Worm (Caenorhabditis elegans) whole organism, L4 larva: ENCODE measurements around the gene baf-1.

Experiments used
- ceh-82 ChIP-seq: sonication (generic microtip); optimal IDR thresholded peaks from 2 replicates; lab custom pipeline; 2017; ENCODE audit warnings: missing biosample characterization, missing genetic modification characterization
- dmd-6 ChIP-seq: fragments of 200-800 bp; sonication (Bioruptor generic); IDR thresholded peaks from 2 replicates; pipeline ENCODE4 v1.3.6; 2022; ENCODE audit warnings: missing genetic modification reagents, missing genetic modification characterization, missing compliant biosample characterization
- lin-29 ChIP-seq: fragments of 200-800 bp; sonication (Bioruptor generic); IDR thresholded peaks from 2 replicates; pipeline ENCODE4 v1.3.6; 2022; ENCODE audit warnings: missing genetic modification reagents, missing genetic modification characterization, missing compliant biosample characterization
- lsy-2 ChIP-seq, 2 experiments: fragments of 150-350 bp in 1 of 2; sonication (generic microtip) in 1 of 2; optimal IDR thresholded peaks; 2 replicates each; lab custom pipeline; 2014 to 2017; ENCODE audit warnings: missing biosample characterization in 2 of 2, missing genetic modification characterization in 2 of 2
- nhr-237 ChIP-seq: sonication (generic microtip); optimal IDR thresholded peaks from 2 replicates; lab custom pipeline; 2017; ENCODE audit warnings: missing biosample characterization, missing genetic modification characterization
- nhr-28 ChIP-seq: fragments of 150-350 bp; optimal IDR thresholded peaks from 2 replicates; lab custom pipeline; 2014; ENCODE audit warnings: missing biosample characterization, missing genetic modification characterization

DNA sequence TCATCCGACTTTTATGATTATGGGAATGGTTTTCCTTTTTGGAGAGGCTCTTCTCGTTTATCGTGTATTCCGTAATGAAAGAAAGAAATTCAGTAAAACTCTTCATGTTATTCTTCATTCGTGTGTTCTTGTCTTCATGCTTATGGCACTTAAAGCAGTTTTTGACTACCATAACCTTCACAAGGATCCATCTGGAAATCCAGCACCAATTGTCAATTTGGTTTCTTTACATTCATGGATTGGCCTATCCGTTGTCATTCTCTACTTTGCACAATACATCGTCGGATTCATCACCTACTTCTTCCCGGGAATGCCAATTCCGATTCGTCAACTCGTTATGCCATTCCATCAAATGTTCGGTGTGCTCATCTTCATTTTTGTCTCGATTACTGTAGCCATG lies 44.4 kb downstream of the baf-1 start:
- TF ChIP-seq nhr-28 (tag; lab: Kevin White, UChicago) = no peak
- no peak for TF ChIP-seq lin-29
- TF ChIP-seq ceh-82 = no peak
- no peak for TF ChIP-seq dmd-6 (GFP tag; lab: Robert Waterston, UW)
- TF ChIP-seq lsy-2 (tag; optimal IDR thresholded peaks at IDR 0.05; lab: Kevin White, UChicago) = no peak
- TF ChIP-seq nhr-237 = no peak
